Worm (Caenorhabditis elegans) whole organism, midembryonic: ENCODE results near the gene sec-10.

Experiments
- T22C8.4 ChIP-seq: fragments of 200-800 bp; sonication (Bioruptor generic); IDR thresholded peaks from 2 replicates; pipeline ENCODE4 v1.3.6; 2022; ENCODE audit warnings: missing genetic modification characterization, missing compliant biosample characterization
- cog-1 ChIP-seq: sonication (generic microtip); optimal IDR thresholded peaks from 2 replicates; lab custom pipeline; 2016; ENCODE audit warnings: missing genetic modification characterization, missing compliant biosample characterization
- flt-1 ChIP-seq: fragments of 200-800 bp; sonication (Bioruptor generic); IDR thresholded peaks from 2 replicates; pipeline ENCODE4 v1.3.6; 2022; ENCODE audit warnings: missing genetic modification characterization, missing compliant biosample characterization
- klf-2 ChIP-seq: fragments of 200-800 bp; sonication (Bioruptor generic); conservative IDR thresholded peaks from 2 replicates; pipeline ENCODE4 v1.3.6; 2022; ENCODE audit warnings: missing genetic modification reagents, missing genetic modification characterization, missing compliant biosample characterization
- med-1 ChIP-seq: sonication (generic microtip); optimal IDR thresholded peaks from 2 replicates; lab custom pipeline; 2017; ENCODE audit warnings: missing genetic modification characterization, mild to moderate bottlenecking, missing compliant biosample characterization, antibody characterized with exemption, missing genetic modification reagents; ENCODE audit not compliant: insufficient read depth
- ref-1 ChIP-seq: fragments of 200-800 bp; sonication (Bioruptor generic); conservative IDR thresholded peaks from 2 replicates; pipeline ENCODE4 v1.3.6; 2022; ENCODE audit warnings: missing genetic modification reagents, missing genetic modification characterization, missing compliant biosample characterization
- tab-1 ChIP-seq: fragments of 200-800 bp; sonication (Bioruptor generic); IDR thresholded peaks from 2 replicates; pipeline ENCODE4 v1.3.6; 2022; ENCODE audit warnings: missing genetic modification characterization, missing compliant biosample characterization
- ztf-23 ChIP-seq: fragments of 200-800 bp; sonication (Bioruptor generic); IDR thresholded peaks from 2 replicates; pipeline ENCODE4 v1.3.6; 2022; ENCODE audit warnings: missing genetic modification reagents, missing genetic modification characterization, missing compliant biosample characterization
- ztf-29 ChIP-seq: fragments of 200-800 bp; sonication (Bioruptor generic); IDR thresholded peaks from 2 replicates; pipeline ENCODE4 v1.3.6; 2022; ENCODE audit warnings: missing genetic modification reagents, missing genetic modification characterization, missing compliant biosample characterization

DNA sequence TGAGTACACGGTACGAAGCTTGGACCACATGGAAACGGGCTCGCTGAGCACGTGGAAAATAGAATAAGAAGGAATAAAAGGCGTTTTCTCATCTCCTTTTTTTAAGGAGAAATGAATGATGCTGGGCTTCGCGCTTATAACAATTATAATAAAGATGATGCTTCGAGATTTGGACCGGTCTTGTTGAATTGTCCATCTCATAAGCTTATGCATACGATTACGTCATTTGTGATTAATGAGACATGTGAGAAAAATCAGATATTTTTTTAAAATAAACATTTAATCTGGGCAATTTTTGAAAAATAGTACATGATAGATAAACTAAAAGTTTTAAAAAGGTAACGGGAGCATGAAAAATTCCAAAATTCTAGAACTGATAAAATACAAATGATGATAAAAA is 25.1 kb downstream of the sec-10 start, which contains the start of gene C46A5.4:
- TF ChIP-seq ztf-23 (no peak), med-1 (no peak), flt-1 (no peak), cog-1 (no peak), klf-2 (no peak), ztf-29 (GFP tag; lab: Robert Waterston, UW) (no peak), T22C8.4 (GFP tag; lab: Robert Waterston, UW) (no peak), ref-1 (GFP tag; lab: Robert Waterston, UW) (no peak), tab-1 (no peak)
